Fruit fly (Drosophila melanogaster): ENCODE measurements around the gene wry.

wry gene

DNA sequence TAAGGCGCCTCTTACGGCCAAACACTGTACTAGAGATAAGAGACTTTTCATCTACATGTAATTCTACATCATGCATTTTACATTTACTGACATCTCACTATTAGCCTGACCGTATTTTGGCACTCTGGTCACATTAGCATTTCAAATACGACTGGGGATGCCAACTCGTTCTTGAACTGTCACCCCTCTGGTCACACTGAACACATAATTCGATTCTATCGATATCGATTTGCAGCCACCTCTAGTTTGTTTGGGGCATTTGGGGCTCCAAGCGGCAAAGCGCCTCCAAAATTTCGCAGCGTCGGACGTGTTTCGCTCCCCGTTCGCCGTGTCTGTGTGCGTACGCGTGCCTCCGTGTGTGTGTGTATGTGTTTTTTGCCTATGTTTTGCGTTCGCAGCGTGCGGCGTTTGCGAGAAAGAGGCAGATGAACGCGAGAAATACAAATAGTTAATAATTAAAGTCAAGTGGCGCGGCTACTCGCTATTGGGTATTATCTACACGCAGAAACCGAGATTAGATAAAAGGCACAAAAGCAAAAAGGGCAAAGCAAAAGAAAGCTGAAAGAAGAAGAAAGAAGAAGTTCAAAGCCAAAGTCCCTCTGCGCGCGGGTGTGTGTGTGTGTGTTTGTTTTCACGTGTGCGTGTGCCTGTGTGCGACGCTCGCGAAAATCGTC, 48.2 kb downstream of the wry start, which contains the start of gene Wdr62 (continued):
- TF ChIP-seq Met (GFP tag; optimal IDR thresholded peaks at IDR 0.05), result peak; percentile 39
- TF ChIP-seq CG9139 (GFP tag; optimal IDR thresholded peaks at IDR 0.05), result peak; percentile 48
- TF ChIP-seq CG6792 (GFP tag; optimal IDR thresholded peaks at IDR 0.05), result peak; percentile 6
- peak; percentile 22 for TF ChIP-seq CG10669 (GFP tag; optimal IDR thresholded peaks at IDR 0.05)
- no peak for TF ChIP-seq Hr38 (GFP tag; optimal IDR thresholded peaks at IDR 0.05)
- peak; percentile 11 for TF ChIP-seq topi (GFP tag; optimal IDR thresholded peaks at IDR 0.05)
- no peak for TF ChIP-seq Gug (GFP tag; IDR thresholded peaks at IDR 0.05)
- peak; percentile 26 for TF ChIP-seq CG32006 (GFP tag; optimal IDR thresholded peaks at IDR 0.05)
- peak; percentile 62 for TF ChIP-seq CG16779 (tag; optimal IDR thresholded peaks at IDR 0.05)

DNA sequence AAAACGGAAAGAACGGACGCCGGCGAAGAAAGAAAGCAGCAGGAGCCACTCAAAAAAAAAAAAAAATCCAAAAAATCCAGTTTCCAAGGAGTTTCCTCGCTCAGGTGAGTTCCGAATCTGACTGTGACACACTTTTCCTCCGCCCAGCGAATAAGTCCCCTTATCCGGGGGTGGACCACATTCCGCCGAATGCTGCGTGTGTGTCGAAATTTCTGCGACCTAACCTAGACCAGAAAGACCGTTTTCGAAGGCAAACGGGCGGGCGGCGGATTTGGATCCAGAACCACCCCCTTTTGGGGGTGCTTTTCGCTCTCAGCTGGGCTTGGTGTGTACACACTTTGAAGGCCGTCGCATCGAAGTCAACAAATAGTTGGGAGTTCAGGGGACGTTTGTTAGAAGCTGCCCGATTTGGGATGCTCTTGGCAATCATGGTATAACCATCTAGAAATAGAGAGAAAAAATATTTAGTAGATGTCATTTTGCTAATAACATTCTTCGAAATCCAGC, 48.9 kb downstream of the wry start:
- no peak for TF ChIP-seq Met (GFP tag; optimal IDR thresholded peaks at IDR 0.05)
- TF ChIP-seq CG10669 (GFP tag; optimal IDR thresholded peaks at IDR 0.05), result no peak
- TF ChIP-seq Eip75B (GFP tag; optimal IDR thresholded peaks at IDR 0.05), result no peak
- no peak for TF ChIP-seq cyc (GFP tag; optimal IDR thresholded peaks at IDR 0.05)
- TF ChIP-seq Eip78C (GFP tag), result no peak
- no peak for TF ChIP-seq CG4318 (GFP tag; optimal IDR thresholded peaks at IDR 0.05)

DNA sequence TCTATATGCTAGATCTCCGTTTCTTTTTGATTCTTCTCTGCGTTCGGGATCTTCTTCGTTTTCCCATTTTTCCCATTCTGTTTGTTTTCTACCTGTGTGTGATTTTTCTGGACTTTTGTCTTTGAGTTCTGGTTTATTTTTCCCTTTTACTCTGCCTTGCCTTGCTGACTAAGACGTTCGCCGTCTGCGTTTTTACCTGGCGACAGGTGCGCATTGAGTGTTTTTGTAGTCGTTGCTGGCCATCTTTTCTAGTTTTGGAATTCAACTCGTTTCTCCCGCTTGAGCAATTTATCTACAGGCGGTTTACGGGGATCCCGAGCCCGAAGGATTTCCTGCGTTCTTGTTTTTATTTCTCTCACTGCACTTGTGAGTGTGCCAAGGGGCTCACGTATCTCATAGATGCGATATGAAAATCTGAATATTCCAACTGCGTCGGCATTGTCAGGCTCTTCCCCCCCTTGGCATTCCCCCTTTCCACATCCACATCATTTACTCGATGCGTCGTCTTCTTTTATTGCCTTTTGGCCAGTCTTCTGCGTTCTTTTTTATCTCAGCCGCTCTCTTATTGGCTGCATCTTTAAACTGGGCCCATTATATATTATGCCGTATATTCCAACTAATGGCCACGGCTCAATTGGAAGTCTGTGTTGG, 50.3 kb downstream of the wry start:
- TF ChIP-seq CG8319 (GFP tag; optimal IDR thresholded peaks at IDR 0.05) (no peak), Ets96B (tag; optimal IDR thresholded peaks at IDR 0.05) (peak; percentile 36), acj6 (GFP tag; optimal IDR thresholded peaks at IDR 0.05) (no peak), spab (GFP tag; optimal IDR thresholded peaks at IDR 0.05) (peak; percentile 51), Hr38 (GFP tag; optimal IDR thresholded peaks at IDR 0.05) (no peak), CG1621 (tag; optimal IDR thresholded peaks at IDR 0.05) (peak; percentile 61), CG34406 (GFP tag; optimal IDR thresholded peaks at IDR 0.05) (no peak), salr (GFP tag; optimal IDR thresholded peaks at IDR 0.05) (peak in 1 of 2 experiments; percentile 1), CG6854 (GFP tag; optimal IDR thresholded peaks at IDR 0.05) (no peak), CG6808 (GFP tag; optimal IDR thresholded peaks at IDR 0.05) (peak; percentile 49), Blimp-1 (GFP tag; optimal IDR thresholded peaks at IDR 0.05) (no peak), CG3032 (tag; optimal IDR thresholded peaks at IDR 0.05) (peak; percentile 50), eg (GFP tag; IDR thresholded peaks at IDR 0.05) (no peak), OdsH (GFP tag; optimal IDR thresholded peaks at IDR 0.05) (no peak), CG10631 (GFP tag; optimal IDR thresholded peaks at IDR 0.05) (no peak), dsx (GFP tag; optimal IDR thresholded peaks at IDR 0.05; ENCODE audit: poor library complexity, severe bottlenecking) (peak; percentile 42), pdm3 (GFP tag; optimal IDR thresholded peaks at IDR 0.05) (no peak), fd59A (GFP tag; optimal IDR thresholded peaks at IDR 0.05) (peak; percentile 21), Eip78C (GFP tag) (peak; percentile 24), Hr39 (GFP tag; optimal IDR thresholded peaks at IDR 0.05) (no peak), fd85E (GFP tag; optimal IDR thresholded peaks at IDR 0.05) (no peak), CG9139 (GFP tag; optimal IDR thresholded peaks at IDR 0.05) (peak; percentile 21), cyc (GFP tag; optimal IDR thresholded peaks at IDR 0.05) (no peak), Eip75B (GFP tag; optimal IDR thresholded peaks at IDR 0.05) (no peak), CG32006 (GFP tag; optimal IDR thresholded peaks at IDR 0.05) (no peak), CG8119 (GFP tag; IDR thresholded peaks at IDR 0.05) (no peak), CG8632 (GFP tag; optimal IDR thresholded peaks at IDR 0.05) (no peak), CG31627 (GFP tag; optimal IDR thresholded peaks at IDR 0.05) (no peak), CG16779 (tag; optimal IDR thresholded peaks at IDR 0.05) (no peak), vri (GFP tag; optimal IDR thresholded peaks at IDR 0.05) (no peak), net (GFP tag; optimal IDR thresholded peaks at IDR 0.05) (no peak), Sox14 (GFP tag; optimal IDR thresholded peaks at IDR 0.05) (no peak), CG4318 (GFP tag; optimal IDR thresholded peaks at IDR 0.05) (no peak), CG3919 (GFP tag; optimal IDR thresholded peaks at IDR 0.05) (no peak), CG6792 (GFP tag; optimal IDR thresholded peaks at IDR 0.05) (no peak), achi (GFP tag; optimal IDR thresholded peaks at IDR 0.05) (no peak), Ets21C (GFP tag; optimal IDR thresholded peaks at IDR 0.05) (no peak), CG15336 (GFP tag; IDR thresholded peaks at IDR 0.05) (no peak), CG6163 (GFP tag; IDR thresholded peaks at IDR 0.05) (peak; percentile 44; the same call in 2 of the 3 replicates), ss (GFP tag; optimal IDR thresholded peaks at IDR 0.05) (peak; percentile 57 to 58)

All from whole organism, prepupa.